Worm (Caenorhabditis elegans) whole organism, L2 larva: Measurements from ENCODE around the gene ztf-17.

Source experiments
- C34F6.9 ChIP-seq: fragments of 150-350 bp; optimal IDR thresholded peaks from 2 replicates; lab custom pipeline; 2014; ENCODE audit warnings: missing biosample characterization, missing genetic modification characterization
- F13H6.1 ChIP-seq: sonication (generic microtip); optimal IDR thresholded peaks from 2 replicates; lab custom pipeline; 2016; ENCODE audit warnings: missing genetic modification characterization, missing compliant biosample characterization
- R02D3.7 ChIP-seq: fragments of 150-350 bp; optimal IDR thresholded peaks from 2 replicates; lab custom pipeline; 2014; ENCODE audit warnings: missing biosample characterization, missing genetic modification characterization
- ama-1 ChIP-seq: fragments of 150-350 bp; optimal IDR thresholded peaks from 2 replicates; lab custom pipeline; 2018; ENCODE audit warnings: inconsistent platforms
- blmp-1 ChIP-seq: sonication (generic microtip); optimal IDR thresholded peaks from 2 replicates; lab custom pipeline; 2017; ENCODE audit warnings: missing genetic modification characterization, mild to moderate bottlenecking, missing compliant biosample characterization, antibody characterized with exemption, moderate library complexity; ENCODE audit not compliant: insufficient read depth
- ceh-16 ChIP-seq: fragments of 150-350 bp; optimal IDR thresholded peaks from 2 replicates; lab custom pipeline; 2014; ENCODE audit warnings: missing biosample characterization, missing genetic modification characterization
- ceh-82 ChIP-seq: fragments of 150-350 bp; optimal IDR thresholded peaks from 2 replicates; lab custom pipeline; 2014; ENCODE audit warnings: missing biosample characterization, missing genetic modification characterization
- crh-2 ChIP-seq: sonication (generic microtip); optimal IDR thresholded peaks from 2 replicates; lab custom pipeline; 2017; ENCODE audit warnings: missing biosample characterization, missing genetic modification characterization
- egl-27 ChIP-seq: sonication (generic microtip); optimal IDR thresholded peaks from 3 replicates; lab custom pipeline; 2017; ENCODE audit warnings: missing biosample characterization, missing genetic modification reagents, missing genetic modification characterization
- elt-1 ChIP-seq: fragments of 150-350 bp; optimal IDR thresholded peaks from 2 replicates; lab custom pipeline; 2014; ENCODE audit warnings: missing biosample characterization, missing genetic modification characterization
- elt-3 ChIP-seq: sonication (generic microtip); optimal IDR thresholded peaks from 2 replicates; lab custom pipeline; 2017; ENCODE audit warnings: missing biosample characterization, missing genetic modification characterization
- lin-13 ChIP-seq: fragments of 150-350 bp; optimal IDR thresholded peaks from 2 replicates; lab custom pipeline; 2014; ENCODE audit warnings: missing biosample characterization, missing genetic modification reagents, missing genetic modification characterization
- lin-39 ChIP-seq: fragments of 150-350 bp; optimal IDR thresholded peaks from 2 replicates; lab custom pipeline; 2014; ENCODE audit warnings: missing biosample characterization, missing genetic modification reagents, missing genetic modification characterization
- lsy-2 ChIP-seq, 2 experiments: fragments of 150-350 bp in 1 of 2; sonication (generic microtip) in 1 of 2; optimal IDR thresholded peaks; 2 replicates each; lab custom pipeline; 2014 to 2017; ENCODE audit warnings: missing biosample characterization in 2 of 2, missing genetic modification characterization in 2 of 2
- mdl-1 ChIP-seq, 2 experiments: fragments of 150-350 bp in 1 of 2; sonication (generic microtip) in 1 of 2; optimal IDR thresholded peaks; 2 replicates each; lab custom pipeline; 2017; ENCODE audit warnings: missing biosample characterization in 2 of 2, missing genetic modification characterization in 2 of 2
- nhr-10 ChIP-seq: sonication (generic microtip); optimal IDR thresholded peaks from 2 replicates; lab custom pipeline; 2017; ENCODE audit warnings: missing biosample characterization, missing genetic modification characterization
- nhr-12 ChIP-seq: fragments of 150-350 bp; optimal IDR thresholded peaks from 2 replicates; lab custom pipeline; 2014; ENCODE audit warnings: missing biosample characterization, missing genetic modification characterization
- nhr-129 ChIP-seq: fragments of 150-350 bp; optimal IDR thresholded peaks from 2 replicates; lab custom pipeline; 2014; ENCODE audit warnings: missing biosample characterization, missing genetic modification characterization
- nhr-21 ChIP-seq: fragments of 150-350 bp; optimal IDR thresholded peaks from 2 replicates; lab custom pipeline; 2014; ENCODE audit warnings: missing biosample characterization, missing genetic modification characterization
- nhr-23 ChIP-seq: fragments of 150-350 bp; optimal IDR thresholded peaks from 2 replicates; lab custom pipeline; 2014; ENCODE audit warnings: missing biosample characterization, missing genetic modification reagents, missing genetic modification characterization
- nhr-237 ChIP-seq: fragments of 150-350 bp; optimal IDR thresholded peaks from 2 replicates; lab custom pipeline; 2014; ENCODE audit warnings: missing biosample characterization, missing genetic modification characterization
- nhr-6 ChIP-seq: fragments of 150-350 bp; optimal IDR thresholded peaks from 2 replicates; lab custom pipeline; 2014; ENCODE audit warnings: missing biosample characterization, missing genetic modification characterization
- nhr-77 ChIP-seq: fragments of 150-350 bp; optimal IDR thresholded peaks from 2 replicates; lab custom pipeline; 2014; ENCODE audit warnings: missing biosample characterization, missing genetic modification characterization
- sem-4 ChIP-seq: fragments of 150-350 bp; optimal IDR thresholded peaks from 2 replicates; lab custom pipeline; 2014; ENCODE audit warnings: missing biosample characterization, missing genetic modification reagents, missing genetic modification characterization
- skn-1 ChIP-seq: sonication (generic microtip); optimal IDR thresholded peaks from 2 replicates; lab custom pipeline; 2017; ENCODE audit warnings: missing biosample characterization, missing genetic modification characterization
- sma-3 ChIP-seq: sonication (generic microtip); optimal IDR thresholded peaks from 2 replicates; lab custom pipeline; 2016; ENCODE audit warnings: missing genetic modification reagents, missing genetic modification characterization, missing compliant biosample characterization
- sma-9 ChIP-seq, 2 experiments: fragments of 150-350 bp in 1 of 2; sonication (generic microtip) in 1 of 2; optimal IDR thresholded peaks; 2 replicates each; lab custom pipeline; 2014 to 2016; ENCODE audit warnings: missing genetic modification characterization in 2 of 2, mild to moderate bottlenecking in 1 of 2, missing biosample characterization in 1 of 2, missing compliant biosample characterization in 1 of 2, missing genetic modification reagents in 1 of 2, moderate library complexity in 1 of 2
- snpc-4 ChIP-seq: fragments of 150-350 bp; optimal IDR thresholded peaks from 2 replicates; lab custom pipeline; 2014; ENCODE audit warnings: missing biosample characterization, missing genetic modification characterization
- unc-39 ChIP-seq: fragments of 150-350 bp; optimal IDR thresholded peaks from 2 replicates; lab custom pipeline; 2014; ENCODE audit warnings: missing biosample characterization, missing genetic modification characterization
- unc-55 ChIP-seq: fragments of 150-350 bp; sonication (generic microtip); optimal IDR thresholded peaks from 3 replicates; lab custom pipeline; 2014; ENCODE audit warnings: missing biosample characterization, missing genetic modification reagents, missing genetic modification characterization
- unc-62 ChIP-seq: fragments of 150-350 bp; optimal IDR thresholded peaks from 2 replicates; lab custom pipeline; 2014; ENCODE audit warnings: missing biosample characterization, missing genetic modification reagents, missing genetic modification characterization

ztf-17 gene

DNA sequence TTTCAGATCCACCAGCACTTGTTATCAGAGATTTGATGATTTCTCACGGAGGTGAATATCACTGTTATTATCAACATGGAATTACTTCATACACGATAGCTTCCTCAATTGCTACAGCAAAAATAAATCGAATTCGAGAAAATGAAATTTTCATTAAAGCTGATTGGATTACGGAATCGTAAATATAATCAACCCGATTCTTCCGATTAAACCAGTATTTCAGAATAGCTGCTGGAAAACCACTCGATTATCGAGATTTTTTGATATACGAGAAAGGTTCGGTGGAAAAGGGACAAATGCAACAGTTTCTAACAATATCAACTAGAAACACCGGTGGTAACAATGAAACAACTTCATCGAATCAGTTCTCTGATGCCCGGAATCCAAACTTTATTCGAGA lies 32.0 kb upstream of the ztf-17 start:
- TF ChIP-seq nhr-10 (tag; lab: Kevin White, UChicago) (no peak), F13H6.1 (tag; lab: Kevin White, UChicago) (no peak), sma-3 (GFP tag; lab: Kevin White, UChicago) (no peak), nhr-77 (tag; lab: Kevin White, UChicago) (no peak), blmp-1 (tag; lab: Kevin White, UChicago) (no peak), ceh-16 (tag; lab: Kevin White, UChicago) (no peak), egl-27 (no peak), unc-39 (tag; lab: Kevin White, UChicago) (no peak), ceh-82 (tag; lab: Kevin White, UChicago) (no peak), sem-4 (tag; lab: Kevin White, UChicago) (no peak), nhr-129 (tag; lab: Kevin White, UChicago) (no peak), nhr-23 (no peak), lin-13 (no peak), nhr-237 (tag; lab: Kevin White, UChicago) (no peak), nhr-21 (no peak), lin-39 (tag; lab: Kevin White, UChicago) (no peak), snpc-4 (tag; lab: Kevin White, UChicago) (no peak)

DNA sequence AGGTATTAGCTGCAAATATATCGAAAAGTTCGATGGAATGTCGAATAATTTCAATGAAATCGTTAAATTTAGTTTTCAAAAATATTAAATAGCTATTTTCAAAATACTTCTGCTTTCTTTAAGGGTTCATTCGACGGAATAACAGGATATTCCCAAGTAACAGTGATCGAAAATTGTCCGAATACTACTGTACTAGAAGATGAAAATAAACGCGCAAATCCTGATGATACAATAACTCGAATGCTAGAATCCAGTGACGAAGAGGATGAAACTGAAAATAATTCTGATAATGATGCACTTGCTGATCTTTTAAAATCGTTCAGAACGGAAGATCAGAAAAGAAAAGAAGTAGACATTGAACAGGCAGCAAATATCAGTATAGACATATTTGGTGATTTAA lies 30.8 kb upstream of the ztf-17 start:
- TF ChIP-seq ceh-16 (tag; lab: Kevin White, UChicago): no peak

DNA sequence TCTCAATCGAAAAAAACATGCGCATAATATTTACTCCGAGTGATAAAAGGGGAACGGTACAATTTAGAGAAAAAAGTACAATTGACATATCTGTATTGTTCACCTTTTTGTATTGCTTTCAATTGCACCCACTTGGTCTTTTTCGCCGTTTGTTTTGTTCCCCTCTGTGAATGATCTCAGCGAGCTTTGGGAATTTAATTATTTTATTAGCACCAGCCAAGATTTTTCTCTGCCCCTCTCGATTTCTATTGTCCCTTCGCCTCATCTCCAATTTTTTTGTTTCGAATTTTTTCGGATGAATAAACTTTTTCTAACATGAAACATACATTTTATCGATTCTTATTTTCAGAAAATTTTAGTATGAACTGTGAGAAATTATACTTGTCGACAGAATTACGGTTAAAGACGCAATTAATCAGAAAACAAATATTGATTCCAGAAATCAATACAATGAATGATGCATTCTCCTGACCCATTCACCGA lies 30.3 kb upstream of the ztf-17 start, which contains the start of gene rev-1:
Gene rev-1 (plus strand): TSS at position 433 of the 483 bp plus-strand sequence.
- no peak for TF ChIP-seq unc-39 (tag; lab: Kevin White, UChicago)
- TF ChIP-seq skn-1 (tag; lab: Kevin White, UChicago): no peak
- TF ChIP-seq elt-1 (tag; lab: Kevin White, UChicago): no peak
- TF ChIP-seq ceh-82 (tag; lab: Kevin White, UChicago): no peak
- TF ChIP-seq lin-39 (tag; lab: Kevin White, UChicago): no peak
- no peak for TF ChIP-seq lsy-2 (tag; optimal IDR thresholded peaks at IDR 0.05; lab: Kevin White, UChicago)
- TF ChIP-seq unc-62 (GFP tag; lab: Kevin White, UChicago): no peak
- TF ChIP-seq nhr-6: no peak
- TF ChIP-seq ama-1: no peak
- TF ChIP-seq R02D3.7 (tag; lab: Kevin White, UChicago): no peak
- TF ChIP-seq nhr-23: no peak

DNA sequence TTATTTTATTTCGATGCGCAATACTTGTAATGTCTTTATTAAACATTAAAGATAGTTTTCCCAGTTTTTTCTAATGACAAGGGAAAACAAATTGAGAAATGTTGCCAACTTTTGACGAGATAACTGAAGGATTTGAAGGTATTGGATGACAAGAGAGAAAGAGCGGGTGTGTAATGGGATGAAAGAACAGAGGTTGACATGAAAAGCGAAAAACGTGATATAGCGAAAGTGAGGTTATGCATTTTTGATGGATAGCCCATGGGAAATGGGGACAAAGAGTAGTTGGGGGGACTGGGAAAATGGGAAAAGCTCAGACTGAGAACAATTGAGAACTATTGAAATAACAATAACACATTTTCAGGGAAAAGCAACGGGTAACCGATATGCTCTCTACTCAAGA lies 25.2 kb upstream of the ztf-17 start:
- TF ChIP-seq unc-55 (no peak), C34F6.9 (tag; lab: Kevin White, UChicago) (peak; percentile 28), lsy-2 (tag; optimal IDR thresholded peaks at IDR 0.05; lab: Kevin White, UChicago) (peak in 1 of 2 experiments; percentile 24), nhr-129 (tag; lab: Kevin White, UChicago) (peak; percentile 49), sem-4 (tag; lab: Kevin White, UChicago) (no peak), nhr-12 (no peak)

DNA sequence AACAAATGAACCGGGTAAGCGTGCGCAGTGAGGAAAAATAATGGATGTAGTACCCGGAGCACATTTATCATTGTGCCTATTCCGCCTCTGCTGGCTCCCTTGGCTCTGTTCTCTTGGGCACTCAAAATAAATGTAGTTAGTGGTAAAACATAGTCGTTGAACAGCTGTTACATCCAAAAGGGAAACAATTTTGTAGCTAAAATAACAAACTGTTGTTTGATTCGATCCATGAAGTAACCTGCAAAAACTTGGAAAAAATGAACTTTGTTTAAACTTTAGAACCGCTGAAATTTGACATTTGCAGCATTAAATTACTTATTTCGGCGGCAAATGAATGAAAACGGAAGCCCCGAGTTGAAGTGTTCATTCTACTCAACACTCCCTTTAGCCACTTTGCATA lies 23.7 kb upstream of the ztf-17 start:
- TF ChIP-seq crh-2 (tag; lab: Kevin White, UChicago) (no peak), sma-9 (GFP tag; optimal IDR thresholded peaks at IDR 0.05; lab: Kevin White, UChicago) (peak; percentile 13), sma-9 (tag; optimal IDR thresholded peaks at IDR 0.05; lab: Kevin White, UChicago) (no peak)

DNA sequence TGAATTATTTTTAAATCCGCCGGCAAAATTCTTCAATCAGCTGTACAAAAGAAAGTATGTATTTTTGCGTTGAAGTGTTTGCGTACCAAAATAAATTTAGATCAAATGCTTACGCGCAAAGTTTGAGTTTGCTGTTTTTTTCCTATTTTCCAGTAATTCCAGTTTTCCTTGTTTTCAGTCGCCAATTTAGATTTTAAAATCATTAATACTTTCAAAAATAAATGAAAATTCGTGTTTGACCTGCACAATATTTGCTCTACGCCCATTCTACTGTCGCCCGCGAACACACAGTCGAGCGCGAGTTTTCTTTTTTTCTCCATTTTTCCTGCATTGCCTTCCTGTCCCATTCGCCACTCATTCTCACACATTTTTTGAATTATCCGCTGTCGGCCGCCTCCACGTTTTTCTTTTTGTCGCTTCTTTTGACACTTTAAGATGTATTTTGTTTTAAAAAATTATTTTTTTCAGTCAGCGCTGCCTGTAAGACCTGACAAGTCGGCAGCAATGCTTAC lies 22.9 kb upstream of the ztf-17 start, which contains the start of gene ptc-1:
Gene ptc-1 (plus strand): TSS at position 462 of the 512 bp plus-strand sequence.
- TF ChIP-seq elt-3 (no peak), sma-9 (GFP tag; optimal IDR thresholded peaks at IDR 0.05; lab: Kevin White, UChicago) (no peak), sma-9 (tag; optimal IDR thresholded peaks at IDR 0.05; lab: Kevin White, UChicago) (no peak), mdl-1 (tag; optimal IDR thresholded peaks at IDR 0.05; lab: Kevin White, UChicago) (no peak)
